Worm (Caenorhabditis elegans) whole organism, late embryonic: Measurements from ENCODE around the gene T24E12.11.

Experiments
- ceh-22 ChIP-seq: sonication (generic microtip); optimal IDR thresholded peaks from 2 replicates; lab custom pipeline; 2017; ENCODE audit warnings: missing biosample characterization, missing genetic modification characterization
- ceh-31 ChIP-seq: sonication (generic microtip); optimal IDR thresholded peaks from 2 replicates; lab custom pipeline; 2016; ENCODE audit warnings: missing genetic modification characterization, missing compliant biosample characterization
- che-1 ChIP-seq: sonication (generic microtip); optimal IDR thresholded peaks from 2 replicates; lab custom pipeline; 2016; ENCODE audit warnings: mild to moderate bottlenecking, missing genetic modification characterization, missing compliant biosample characterization
- dve-1 ChIP-seq: sonication (generic microtip); optimal IDR thresholded peaks from 2 replicates; lab custom pipeline; 2017; ENCODE audit warnings: antibody characterized with exemption, mild to moderate bottlenecking, missing genetic modification characterization, missing compliant biosample characterization
- sdc-2 ChIP-seq: sonication (generic microtip); optimal IDR thresholded peaks from 2 replicates; lab custom pipeline; 2016; ENCODE audit warnings: missing genotype, missing genetic modification characterization, missing compliant biosample characterization
- sox-2 ChIP-seq: fragments of 200-800 bp; sonication (Bioruptor generic); IDR thresholded peaks from 2 replicates; pipeline ENCODE4 v1.3.6; 2022; ENCODE audit warnings: missing genetic modification reagents, missing genetic modification characterization, missing compliant biosample characterization
- sox-4 ChIP-seq: sonication (generic microtip); optimal IDR thresholded peaks from 2 replicates; lab custom pipeline; 2017; ENCODE audit warnings: mild to moderate bottlenecking, missing genetic modification characterization, inconsistent platforms, missing compliant biosample characterization
- unc-3 ChIP-seq, 2 experiments: fragments of 200-800 bp in 1 of 2; sonication (Bioruptor generic) in 1 of 2; sonication (generic microtip) in 1 of 2; conservative IDR thresholded peaks in 1 of 2; optimal IDR thresholded peaks in 1 of 2; 2 replicates each; pipeline versions ENCODE4 v1.3.6 to Lab custom; 2016 to 2022; ENCODE audit warnings: missing compliant biosample characterization in 2 of 2, missing genetic modification characterization in 2 of 2, missing genetic modification reagents in 1 of 2
- unc-42 ChIP-seq: sonication (generic microtip); optimal IDR thresholded peaks from 2 replicates; lab custom pipeline; 2016; ENCODE audit warnings: missing genotype, missing genetic modification characterization, missing compliant biosample characterization

ce11 chrII:3782309-3783000, 3.1 kb upstream of the T24E12.11 start, which contains the start of gene T24E12.2:
- TF ChIP-seq ceh-22 (no peak), che-1 (no peak), unc-3 (GFP tag; conservative IDR thresholded peaks at IDR 0.05; lab: Robert Waterston, UW) (no peak), unc-3 (tag; optimal IDR thresholded peaks at IDR 0.05; lab: Kevin White, UChicago) (no peak), ceh-31 (tag; lab: Kevin White, UChicago) (no peak), sox-2 (GFP tag; lab: Robert Waterston, UW) (no peak), sdc-2 (no peak), sox-4 (no peak), dve-1 (tag; lab: Kevin White, UChicago) (no peak), unc-42 (no peak)
